Fruit fly (Drosophila melanogaster): ENCODE data around the gene CG33493.
A peak's percentile ranks its signal among the peaks of the same experiment; 100 is the strongest.

Gene CG33493

DNA sequence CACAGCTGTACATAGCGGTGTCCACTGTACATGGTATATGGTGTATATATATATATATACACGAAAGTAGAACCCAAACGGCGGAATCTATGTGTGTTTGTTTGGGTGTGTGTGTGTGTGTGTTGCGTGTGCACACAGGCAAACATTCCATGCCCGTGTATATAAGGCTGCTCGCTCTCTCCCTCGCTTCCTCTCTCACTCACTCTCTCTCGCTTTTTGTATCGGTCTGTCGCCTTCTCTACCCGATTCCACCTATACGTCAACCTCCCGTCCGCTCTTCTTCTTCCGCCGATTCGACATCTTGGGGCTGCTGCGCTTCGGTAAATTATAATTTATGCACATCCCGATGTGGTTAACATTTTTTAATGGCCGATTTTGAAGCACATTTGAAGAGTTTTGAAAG, 18.8 kb downstream of the CG33493 start (continued):
- TF ChIP-seq Ssrp (tag; optimal IDR thresholded peaks at IDR 0.05) (no peak), sqz (GFP tag; optimal IDR thresholded peaks at IDR 0.05) (no peak), lilli (GFP tag; optimal IDR thresholded peaks at IDR 0.05) (no peak), nom (GFP tag; optimal IDR thresholded peaks at IDR 0.05) (peak; percentile 21), grn (GFP tag; optimal IDR thresholded peaks at IDR 0.05) (no peak), NfI (GFP tag; optimal IDR thresholded peaks at IDR 0.05) (no peak), gsb-n (tag; optimal IDR thresholded peaks at IDR 0.05) (no peak), hb (GFP tag; IDR thresholded peaks at IDR 0.05; ENCODE audit: partially characterized antibody) (no peak), da (GFP tag; optimal IDR thresholded peaks at IDR 0.05) (no peak), mld (GFP tag; IDR thresholded peaks at IDR 0.05; ENCODE audit: partially characterized antibody) (no peak), Spps (tag; optimal IDR thresholded peaks at IDR 0.05) (no peak), Scr (GFP tag; IDR thresholded peaks at IDR 0.05; ENCODE audit: partially characterized antibody) (0 out of 2 replicates have a peak, but pooled peaks have one; percentile 13), Atf-2 (GFP tag; optimal IDR thresholded peaks at IDR 0.05) (no peak), CG10147 (GFP tag; optimal IDR thresholded peaks at IDR 0.05) (no peak), Bdp1 (GFP tag; optimal IDR thresholded peaks at IDR 0.05) (no peak), Gsc (GFP tag; IDR thresholded peaks at IDR 0.05) (no peak), CG2199 (GFP tag; IDR thresholded peaks at IDR 0.05) (peak; percentile 42; the same call in 1 of the 3 replicates), CG31365 (tag; optimal IDR thresholded peaks at IDR 0.05) (no peak), Awh (GFP tag; IDR thresholded peaks at IDR 0.05) (no peak), kni (GFP tag; optimal IDR thresholded peaks at IDR 0.05) (peak; percentile 50), Nf-YC (tag; optimal IDR thresholded peaks at IDR 0.05) (peak; percentile 17), fu2 (GFP tag; optimal IDR thresholded peaks at IDR 0.05) (no peak), CG15269 (tag; optimal IDR thresholded peaks at IDR 0.05) (no peak), chn (GFP tag; optimal IDR thresholded peaks at IDR 0.05) (no peak), Dll (GFP tag; IDR thresholded peaks at IDR 0.05; ENCODE audit: partially characterized antibody) (0 out of 4 replicates have a peak, but pooled peaks have one; percentile 41), tll (GFP tag; optimal IDR thresholded peaks at IDR 0.05) (peak in 1 of 2 experiments; percentile 26), CG3065 (GFP tag; optimal IDR thresholded peaks at IDR 0.05) (no peak), CG17359 (tag; optimal IDR thresholded peaks at IDR 0.05) (no peak), CG15479 (GFP tag; optimal IDR thresholded peaks at IDR 0.05) (peak; percentile 11), cad (GFP tag; optimal IDR thresholded peaks at IDR 0.05) (no peak), MESR4 (GFP tag; optimal IDR thresholded peaks at IDR 0.05) (no peak), Taf1 (GFP tag; IDR thresholded peaks at IDR 0.05) (no peak), kah (GFP tag; optimal IDR thresholded peaks at IDR 0.05) (no peak), al (GFP tag; IDR thresholded peaks at IDR 0.05) (no peak), exex (tag; optimal IDR thresholded peaks at IDR 0.05) (no peak), CG18011 (GFP tag; optimal IDR thresholded peaks at IDR 0.05) (no peak), HLHmδ (GFP tag; optimal IDR thresholded peaks at IDR 0.05) (peak; percentile 24), CG9609 (GFP tag; optimal IDR thresholded peaks at IDR 0.05) (no peak), bsh (GFP tag; optimal IDR thresholded peaks at IDR 0.05) (no peak), CG1024 (GFP tag; IDR thresholded peaks at IDR 0.05) (no peak), CG8944 (GFP tag; optimal IDR thresholded peaks at IDR 0.05) (no peak), CG34224 (GFP tag; IDR thresholded peaks at IDR 0.05; ENCODE audit: partially characterized antibody) (0 out of 3 replicates have a peak, but pooled peaks have one; percentile 17), CG11247 (GFP tag; IDR thresholded peaks at IDR 0.05) (no peak), fd64A (GFP tag; optimal IDR thresholded peaks at IDR 0.05) (no peak), caup (GFP tag; optimal IDR thresholded peaks at IDR 0.05; ENCODE audit: severe bottlenecking) (no peak), CG30403 (GFP tag; optimal IDR thresholded peaks at IDR 0.05) (no peak), trem (tag; optimal IDR thresholded peaks at IDR 0.05) (no peak), tio (GFP tag; optimal IDR thresholded peaks at IDR 0.05) (no peak), CG14667 (GFP tag; IDR thresholded peaks at IDR 0.05) (no peak), corto (GFP tag; optimal IDR thresholded peaks at IDR 0.05) (no peak)

Data from whole organism, embryonic.